Worm (Caenorhabditis elegans) whole organism, young adult: Measurements from ENCODE around the gene Y39B6A.33.

Source experiments
- K12H6.12 ChIP-seq: fragments of 200-800 bp; sonication (Bioruptor generic); optimal IDR thresholded peaks from 2 replicates; lab custom pipeline; 2018; ENCODE audit warnings: mild to moderate bottlenecking, missing genetic modification characterization, missing compliant biosample characterization
- atf-7 ChIP-seq: sonication (generic microtip); optimal IDR thresholded peaks from 2 replicates; lab custom pipeline; 2017; ENCODE audit warnings: mild to moderate bottlenecking, missing genetic modification characterization, missing compliant biosample characterization
- lin-35 ChIP-seq, 3 experiments: fragments of 150-350 bp in 2 of 3; sonication (generic microtip) in 1 of 3; optimal IDR thresholded peaks; 2 replicates each; lab custom pipeline; 2014 to 2018; ENCODE audit warnings: missing biosample characterization in 3 of 3, missing genetic modification characterization in 3 of 3, missing genetic modification reagents in 3 of 3
- lsl-1 ChIP-seq: fragments of 200-800 bp; sonication (Bioruptor generic); optimal IDR thresholded peaks from 2 replicates; lab custom pipeline; 2018; ENCODE audit warnings: mild to moderate bottlenecking, missing genetic modification characterization, moderate library complexity, missing compliant biosample characterization
- nfya-2 ChIP-seq: fragments of 200-800 bp; sonication (Bioruptor generic); IDR thresholded peaks from 2 replicates; pipeline ENCODE4 v1.3.6; 2022; ENCODE audit warnings: missing genetic modification reagents, missing genetic modification characterization, missing compliant biosample characterization
- ztf-18 ChIP-seq: sonication (generic microtip); optimal IDR thresholded peaks from 2 replicates; lab custom pipeline; 2016; ENCODE audit warnings: missing genotype, mild to moderate bottlenecking, missing genetic modification characterization, missing compliant biosample characterization

- TF ChIP-seq nfya-2 (no peak), atf-7 (tag; lab: Kevin White, UChicago) (no peak), K12H6.12 (tag; lab: Kevin White, UChicago) (no peak), lsl-1 (no peak), lin-35 (GFP tag; optimal IDR thresholded peaks at IDR 0.05; lab: Kevin White, UChicago) (no peak), ztf-18 (no peak)
Measured at ce11 chrV:19050888-19051287, 49.1 kb downstream of the Y39B6A.33 start.
